Worm (Caenorhabditis elegans): ENCODE data around the gene F38A6.5.

DNA sequence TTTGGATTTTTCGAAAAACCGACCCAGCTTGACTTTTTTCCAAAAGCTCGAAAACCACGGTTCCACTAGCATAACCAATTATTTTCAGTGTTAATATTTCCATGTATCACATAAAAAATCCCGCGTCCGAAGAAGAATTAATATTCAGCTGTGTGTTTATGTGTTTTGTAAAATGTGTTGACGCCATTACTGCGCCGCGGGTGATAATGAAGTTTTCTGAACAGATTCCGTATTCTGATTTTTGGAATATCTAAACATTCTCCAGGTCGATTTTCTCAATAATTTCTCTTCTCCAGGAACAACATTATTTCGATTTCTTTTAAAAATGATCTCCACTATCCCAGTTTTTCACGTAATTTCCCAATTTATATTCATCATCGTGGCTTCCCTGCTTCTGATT lies 38.9 kb downstream of the F38A6.5 start, which contains the start of gene srxa-6:
- no peak for TF ChIP-seq pqm-1 (tag; optimal IDR thresholded peaks at IDR 0.05)
- no peak for TF ChIP-seq ztf-4 (tag; optimal IDR thresholded peaks at IDR 0.05)
- no peak for TF ChIP-seq tbx-2 (tag; optimal IDR thresholded peaks at IDR 0.05)
- no peak for TF ChIP-seq unc-62 (GFP tag; optimal IDR thresholded peaks at IDR 0.05)
- TF ChIP-seq skn-1 (tag; optimal IDR thresholded peaks at IDR 0.05), result no peak
- TF ChIP-seq ZK546.5 (tag; optimal IDR thresholded peaks at IDR 0.05), result no peak
- no peak for TF ChIP-seq nhr-28 (tag; optimal IDR thresholded peaks at IDR 0.05)

Measured in whole organism, L3 larva.